Worm (Caenorhabditis elegans): ENCODE results near the gene T23B12.11.

ce11 chrV:8462074-8462473, 6.9 kb downstream of the T23B12.11 start, which contains the start of the genes dnj-22 and natc-1:
- TF ChIP-seq unc-62 (GFP tag; optimal IDR thresholded peaks at IDR 0.05) (no peak), tbx-2 (tag; optimal IDR thresholded peaks at IDR 0.05) (no peak), ama-1 (optimal IDR thresholded peaks at IDR 0.05) (no peak), nhr-12 (tag; optimal IDR thresholded peaks at IDR 0.05) (no peak), nfya-1 (tag; optimal IDR thresholded peaks at IDR 0.05; ENCODE audit: insufficient read depth) (peak; percentile 82), nhr-23 (tag; optimal IDR thresholded peaks at IDR 0.05) (peak; percentile 95), ZK546.5 (tag; optimal IDR thresholded peaks at IDR 0.05) (no peak), nhr-76 (tag; optimal IDR thresholded peaks at IDR 0.05) (no peak), fkh-2 (tag; optimal IDR thresholded peaks at IDR 0.05) (no peak), ceh-16 (tag; optimal IDR thresholded peaks at IDR 0.05) (no peak), fos-1 (tag; optimal IDR thresholded peaks at IDR 0.05) (no peak), nhr-43 (tag; optimal IDR thresholded peaks at IDR 0.05; ENCODE audit: poor library complexity, severe bottlenecking) (peak; percentile 3), jun-1 (tag; optimal IDR thresholded peaks at IDR 0.05) (no peak)

Data from whole organism, L3 larva.